Worm (Caenorhabditis elegans): ENCODE data around the gene comt-3.

- peak; percentile 74 for TF ChIP-seq skn-1 (tag; optimal IDR thresholded peaks at IDR 0.05)
- TF ChIP-seq ces-1 (GFP tag; optimal IDR thresholded peaks at IDR 0.05) = no peak
- no peak for TF ChIP-seq lin-15B (tag; optimal IDR thresholded peaks at IDR 0.05)
- no peak for TF ChIP-seq nhr-28 (tag; optimal IDR thresholded peaks at IDR 0.05)
- TF ChIP-seq tbx-2 (tag; optimal IDR thresholded peaks at IDR 0.05) = peak; percentile 23
- TF ChIP-seq unc-130 (tag; optimal IDR thresholded peaks at IDR 0.05) = no peak
Observed at ce11 chrV:2067985-2068499, 10.7 kb downstream of the comt-3 start, which contains the start of gene lbp-9.

All from whole organism, L1 larva.